Fruit fly (Drosophila melanogaster): ENCODE data around the gene VhaPPA1-2.
A peak's percentile ranks its signal among the peaks of the same experiment; 100 is the strongest.

Gene VhaPPA1-2

DNA sequence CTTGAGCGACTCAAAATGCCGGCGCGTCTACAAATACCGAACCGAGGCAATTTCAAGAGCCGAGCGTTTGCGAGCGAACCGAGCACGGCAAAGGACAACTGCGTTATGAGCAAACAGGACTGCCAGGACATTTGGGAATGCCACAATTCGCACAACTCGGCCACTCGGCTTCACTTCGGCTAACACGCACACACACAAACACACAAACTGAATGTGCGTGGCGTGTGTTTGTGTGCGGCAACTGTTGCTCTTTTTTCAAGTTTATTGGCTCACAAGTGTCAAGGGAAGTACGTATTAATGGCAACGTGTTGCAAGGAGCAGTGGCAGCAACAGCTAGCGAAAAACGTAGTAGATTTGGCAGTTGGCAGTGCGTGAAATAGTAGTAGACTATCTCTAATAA is 26.7 kb downstream of the VhaPPA1-2 start:
- no peak for TF ChIP-seq CG13204 (GFP tag; optimal IDR thresholded peaks at IDR 0.05)
- TF ChIP-seq CG12605 (GFP tag; IDR thresholded peaks at IDR 0.05): peak; percentile 37; the same call in 1 of the 2 replicates

DNA sequence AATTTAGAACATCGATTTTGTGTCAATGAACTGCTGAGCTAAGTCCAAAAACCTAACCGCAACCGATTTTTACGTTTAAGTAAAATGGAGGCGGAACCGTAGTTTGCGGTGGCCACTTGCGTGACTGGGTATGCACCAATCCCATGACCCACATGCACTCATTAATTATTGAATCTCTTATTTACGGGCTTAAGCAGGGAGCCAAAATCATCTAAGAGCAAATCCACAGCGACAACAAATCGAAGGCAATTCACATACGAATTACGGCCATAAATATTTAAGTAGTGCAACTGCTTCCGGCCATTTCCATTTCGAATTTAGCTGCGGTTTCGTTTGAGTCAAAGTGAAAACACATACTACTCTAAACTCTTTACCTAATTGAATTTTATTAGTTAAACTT is 35.3 kb downstream of the VhaPPA1-2 start:
- TF ChIP-seq Ets98B (GFP tag; IDR thresholded peaks at IDR 0.05) (no peak), CG9948 (tag; optimal IDR thresholded peaks at IDR 0.05) (no peak), CG8159 (tag; optimal IDR thresholded peaks at IDR 0.05) (no peak), CG32121 (GFP tag; IDR thresholded peaks at IDR 0.05) (no peak), CG10348 (GFP tag; IDR thresholded peaks at IDR 0.05) (no peak), CG17806 (tag; optimal IDR thresholded peaks at IDR 0.05) (no peak), Snoo (tag; optimal IDR thresholded peaks at IDR 0.05) (no peak), EcR (GFP tag; optimal IDR thresholded peaks at IDR 0.05) (no peak), gl (tag; optimal IDR thresholded peaks at IDR 0.05) (no peak), Pif1B (GFP tag; optimal IDR thresholded peaks at IDR 0.05) (no peak), CG13204 (GFP tag; optimal IDR thresholded peaks at IDR 0.05) (no peak), CG14655 (GFP tag; optimal IDR thresholded peaks at IDR 0.05) (no peak), CG8301 (tag; optimal IDR thresholded peaks at IDR 0.05) (no peak), CG12605 (GFP tag; IDR thresholded peaks at IDR 0.05) (no peak), D1 (tag; optimal IDR thresholded peaks at IDR 0.05) (no peak), rn (GFP tag; IDR thresholded peaks at IDR 0.05) (no peak), CG4496 (GFP tag; IDR thresholded peaks at IDR 0.05) (no peak)

DNA sequence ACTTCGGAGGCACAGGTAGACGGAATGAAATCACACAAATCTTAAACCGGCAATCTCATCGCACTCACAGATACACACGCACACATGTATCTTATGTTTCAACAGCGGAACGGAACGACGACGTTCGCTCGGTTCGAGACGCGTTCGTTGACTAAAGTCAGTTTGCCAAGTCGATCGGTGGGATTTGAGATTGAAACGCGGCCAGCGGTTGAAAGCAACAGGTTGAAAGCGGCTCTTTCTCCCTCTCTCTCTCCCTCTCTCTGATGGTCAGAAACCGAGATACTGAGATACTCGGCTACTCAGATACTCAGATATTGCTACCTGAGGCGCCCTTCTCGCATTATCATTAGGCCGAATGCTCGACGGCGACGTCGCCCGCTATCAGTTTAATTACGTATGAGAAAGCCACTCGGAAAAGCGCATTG is 46.3 kb downstream of the VhaPPA1-2 start:
- no peak for TF ChIP-seq CG9948 (tag; optimal IDR thresholded peaks at IDR 0.05)
- peak; percentile 54 for TF ChIP-seq CG12605 (GFP tag; IDR thresholded peaks at IDR 0.05)
- TF ChIP-seq CG10348 (GFP tag; IDR thresholded peaks at IDR 0.05): no peak
- TF ChIP-seq EcR (GFP tag; optimal IDR thresholded peaks at IDR 0.05): peak; percentile 52
- no peak for TF ChIP-seq rn (GFP tag; IDR thresholded peaks at IDR 0.05)
- TF ChIP-seq CG14655 (GFP tag; optimal IDR thresholded peaks at IDR 0.05): peak; percentile 35
- no peak for TF ChIP-seq fd96Ca (GFP tag; IDR thresholded peaks at IDR 0.05)
- peak; percentile 18 for TF ChIP-seq CG34367 (tag; optimal IDR thresholded peaks at IDR 0.05)
- TF ChIP-seq D1 (tag; optimal IDR thresholded peaks at IDR 0.05): no peak
- peak; percentile 46 for TF ChIP-seq CG8301 (tag; optimal IDR thresholded peaks at IDR 0.05)
- TF ChIP-seq CG4496 (GFP tag; IDR thresholded peaks at IDR 0.05): peak; percentile 86
- TF ChIP-seq CG8159 (tag; optimal IDR thresholded peaks at IDR 0.05): no peak
- peak; percentile 74 for TF ChIP-seq Ets98B (GFP tag; IDR thresholded peaks at IDR 0.05)
- no peak for TF ChIP-seq CG15710 (tag; optimal IDR thresholded peaks at IDR 0.05)
- peak; percentile 51 for TF ChIP-seq Snoo (tag; optimal IDR thresholded peaks at IDR 0.05)
- peak; percentile 0 for TF ChIP-seq CG17806 (tag; optimal IDR thresholded peaks at IDR 0.05)
- TF ChIP-seq gl (tag; optimal IDR thresholded peaks at IDR 0.05): peak; percentile 61
- TF ChIP-seq CG13204 (GFP tag; optimal IDR thresholded peaks at IDR 0.05): peak; percentile 59
- peak; percentile 76 for TF ChIP-seq Pif1B (GFP tag; optimal IDR thresholded peaks at IDR 0.05)
- peak; percentile 53 for TF ChIP-seq CG32121 (GFP tag; IDR thresholded peaks at IDR 0.05)
- TF ChIP-seq Pif1A (GFP tag; optimal IDR thresholded peaks at IDR 0.05): peak; percentile 77

DNA sequence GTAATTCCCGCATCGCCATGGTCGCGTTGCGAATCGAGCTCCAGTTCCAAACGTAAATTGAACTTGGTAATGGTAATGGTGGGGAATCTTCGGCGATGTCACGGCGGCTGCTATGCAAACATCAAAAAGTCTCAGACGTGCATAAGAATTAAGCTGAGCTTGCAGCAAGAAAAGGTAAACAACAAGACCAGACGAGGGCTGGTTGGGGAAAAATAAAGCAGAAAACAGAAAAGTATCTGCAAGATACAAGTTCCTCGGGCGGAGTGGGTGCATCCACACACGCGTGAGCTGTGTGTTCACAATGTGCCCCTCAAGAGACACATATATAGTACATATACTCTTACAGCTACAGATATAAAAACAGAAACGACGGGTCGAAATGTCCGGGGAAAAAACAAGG is 47.5 kb downstream of the VhaPPA1-2 start:
- no peak for TF ChIP-seq Pif1B (GFP tag; optimal IDR thresholded peaks at IDR 0.05)
- TF ChIP-seq CG4496 (GFP tag; IDR thresholded peaks at IDR 0.05): no peak
- no peak for TF ChIP-seq CG34367 (tag; optimal IDR thresholded peaks at IDR 0.05)
- peak; percentile 2 for TF ChIP-seq CG8159 (tag; optimal IDR thresholded peaks at IDR 0.05)
- TF ChIP-seq gl (tag; optimal IDR thresholded peaks at IDR 0.05): no peak
- no peak for TF ChIP-seq CG8301 (tag; optimal IDR thresholded peaks at IDR 0.05)
- no peak for TF ChIP-seq CG14655 (GFP tag; optimal IDR thresholded peaks at IDR 0.05)
- peak; percentile 21 for TF ChIP-seq CG15710 (tag; optimal IDR thresholded peaks at IDR 0.05)
- no peak for TF ChIP-seq CG32121 (GFP tag; IDR thresholded peaks at IDR 0.05)
- peak; percentile 53 for TF ChIP-seq CG13204 (GFP tag; optimal IDR thresholded peaks at IDR 0.05)
- no peak for TF ChIP-seq Snoo (tag; optimal IDR thresholded peaks at IDR 0.05)
- peak; percentile 75 for TF ChIP-seq EcR (GFP tag; optimal IDR thresholded peaks at IDR 0.05)
- TF ChIP-seq CG10348 (GFP tag; IDR thresholded peaks at IDR 0.05): no peak
- TF ChIP-seq rn (GFP tag; IDR thresholded peaks at IDR 0.05): no peak
- TF ChIP-seq CG9948 (tag; optimal IDR thresholded peaks at IDR 0.05): no peak
- TF ChIP-seq Pif1A (GFP tag; optimal IDR thresholded peaks at IDR 0.05): no peak
- no peak for TF ChIP-seq CG17806 (tag; optimal IDR thresholded peaks at IDR 0.05)
- no peak for TF ChIP-seq Ets98B (GFP tag; IDR thresholded peaks at IDR 0.05)
- TF ChIP-seq D1 (tag; optimal IDR thresholded peaks at IDR 0.05): no peak
